Worm (Caenorhabditis elegans): ENCODE data around the gene sor-3.

The sor-3 gene

ce11 chrX:334452-334851 is 19.0 kb upstream of the sor-3 start:
- peak; percentile 52 for TF ChIP-seq aha-1 (tag)
- TF ChIP-seq dpl-1 (GFP tag; optimal IDR thresholded peaks at IDR 0.05): no peak
- peak in 1 of 2 experiments; percentile 52 for TF ChIP-seq unc-62 (GFP tag; optimal IDR thresholded peaks at IDR 0.05 in 1 of 2)
- no peak for TF ChIP-seq unc-62 (tag; optimal IDR thresholded peaks at IDR 0.05)

DNA sequence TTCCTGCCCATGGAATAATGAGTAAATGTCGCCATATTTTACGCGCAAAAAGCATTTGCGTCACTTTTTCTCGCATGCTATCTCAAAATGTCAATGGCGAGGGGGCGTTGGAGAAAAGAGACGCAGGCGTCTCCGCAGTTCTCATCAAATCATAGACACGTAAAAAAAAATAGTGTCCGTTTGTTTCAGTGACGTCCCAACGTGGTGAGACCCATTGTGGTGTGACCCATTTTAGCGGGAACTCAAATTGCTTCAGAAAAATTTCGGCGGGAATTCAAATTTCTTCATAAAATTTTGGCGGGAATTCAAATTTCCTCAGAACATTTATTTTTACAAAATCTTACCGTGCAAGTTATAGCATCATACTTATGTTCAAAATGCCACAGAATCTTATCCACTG is 9.6 kb upstream of the sor-3 start:
- TF ChIP-seq Y75B8A.6 (GFP tag; IDR thresholded peaks at IDR 0.05) (no peak), egl-27 (tag; optimal IDR thresholded peaks at IDR 0.05) (no peak), F49E8.2 (tag; optimal IDR thresholded peaks at IDR 0.05; ENCODE audit: borderline replicate concordance) (no peak), gei-8 (GFP tag; optimal IDR thresholded peaks at IDR 0.05) (no peak), lin-13 (GFP tag; optimal IDR thresholded peaks at IDR 0.05) (peak; percentile 75), arid-1 (GFP tag; conservative IDR thresholded peaks at IDR 0.05) (no peak), daf-16 (GFP tag; optimal IDR thresholded peaks at IDR 0.05) (no peak), daf-16 (tag; optimal IDR thresholded peaks at IDR 0.05) (no peak), ama-1 (optimal IDR thresholded peaks at IDR 0.05) (no peak), daf-19 (GFP tag; conservative IDR thresholded peaks at IDR 0.05) (no peak), sdz-12 (GFP tag; optimal IDR thresholded peaks at IDR 0.05) (no peak), nhr-111 (GFP tag; optimal IDR thresholded peaks at IDR 0.05) (no peak), daf-12 (tag; optimal IDR thresholded peaks at IDR 0.05) (no peak), aha-1 (tag) (no peak), spr-3 (GFP tag; optimal IDR thresholded peaks at IDR 0.05) (no peak), T20F7.1 (GFP tag; optimal IDR thresholded peaks at IDR 0.05) (no peak), fkh-10 (GFP tag; optimal IDR thresholded peaks at IDR 0.05) (no peak), lin-29 (GFP tag; IDR thresholded peaks at IDR 0.05) (no peak), hlh-11 (tag; optimal IDR thresholded peaks at IDR 0.05) (peak; percentile 37), Y105C5A.15 (GFP tag; IDR thresholded peaks at IDR 0.05) (no peak), tag-97 (GFP tag; IDR thresholded peaks at IDR 0.05) (no peak), vab-7 (GFP tag; IDR thresholded peaks at IDR 0.05) (no peak), zfp-3 (GFP tag; conservative IDR thresholded peaks at IDR 0.05) (no peak), hlh-30 (tag; optimal IDR thresholded peaks at IDR 0.05; ENCODE audit: insufficient read depth) (peak; percentile 20), ceh-82 (tag; optimal IDR thresholded peaks at IDR 0.05) (no peak), tra-1 (GFP tag; IDR thresholded peaks at IDR 0.05) (no peak), ceh-32 (tag; optimal IDR thresholded peaks at IDR 0.05; ENCODE audit: poor library complexity) (no peak), F26F4.8 (GFP tag; conservative IDR thresholded peaks at IDR 0.05) (no peak), lsy-2 (tag; optimal IDR thresholded peaks at IDR 0.05) (peak in 1 of 2 experiments; percentile 15), nhr-42 (GFP tag; IDR thresholded peaks at IDR 0.05) (no peak), cey-2 (tag; optimal IDR thresholded peaks at IDR 0.05; ENCODE audit: borderline replicate concordance, insufficient read depth) (no peak), ztf-11 (tag; optimal IDR thresholded peaks at IDR 0.05) (no peak), nhr-11 (tag; optimal IDR thresholded peaks at IDR 0.05) (no peak), T26A8.4 (GFP tag; IDR thresholded peaks at IDR 0.05) (no peak), lin-39 (tag; optimal IDR thresholded peaks at IDR 0.05) (no peak), nhr-10 (tag; optimal IDR thresholded peaks at IDR 0.05) (no peak), lir-3 (tag; optimal IDR thresholded peaks at IDR 0.05) (no peak), mxl-3 (GFP tag; optimal IDR thresholded peaks at IDR 0.05) (peak; percentile 28), saeg-2 (GFP tag; IDR thresholded peaks at IDR 0.05) (no peak), zag-1 (tag; optimal IDR thresholded peaks at IDR 0.05) (no peak), dpl-1 (GFP tag; optimal IDR thresholded peaks at IDR 0.05) (peak; percentile 44), set-16 (GFP tag; IDR thresholded peaks at IDR 0.05) (no peak), dmd-6 (GFP tag; IDR thresholded peaks at IDR 0.05) (0 out of 2 replicates have a peak, but pooled peaks have one; percentile 38), pqm-1 (tag; optimal IDR thresholded peaks at IDR 0.05) (no peak), hif-1 (tag; optimal IDR thresholded peaks at IDR 0.05) (no peak), nhr-77 (tag; optimal IDR thresholded peaks at IDR 0.05) (no peak), mes-2 (tag; optimal IDR thresholded peaks at IDR 0.05; ENCODE audit: poor library complexity, severe bottlenecking) (peak; percentile 36), zip-2 (tag; optimal IDR thresholded peaks at IDR 0.05) (no peak)

Data from whole organism, L4 larva.